Fruit fly (Drosophila melanogaster): ENCODE measurements around the gene RpL26.

Gene RpL26

dm6 chr3L:18901411-18901810 lies 2.7 kb downstream of the RpL26 start, which contains the start of the genes arx and CG6843 (continued):
- TF ChIP-seq CG11247 (GFP tag; IDR thresholded peaks at IDR 0.05) (no peak), knrl (GFP tag; IDR thresholded peaks at IDR 0.05; ENCODE audit: partially characterized antibody) (peak; percentile 91), gce (GFP tag; IDR thresholded peaks at IDR 0.05) (no peak), unc-4 (GFP tag; IDR thresholded peaks at IDR 0.05; ENCODE audit: partially characterized antibody) (peak; percentile 94), BEAF-32 (GFP tag; optimal IDR thresholded peaks at IDR 0.05) (peak; percentile 93), B-H2 (GFP tag; optimal IDR thresholded peaks at IDR 0.05) (peak; percentile 56), Scr (GFP tag; IDR thresholded peaks at IDR 0.05; ENCODE audit: partially characterized antibody) (peak; percentile 92), chm (GFP tag; IDR thresholded peaks at IDR 0.05) (no peak), seq (GFP tag; IDR thresholded peaks at IDR 0.05) (no peak), zen2 (GFP tag; IDR thresholded peaks at IDR 0.05; ENCODE audit: partially characterized antibody) (peak; percentile 93), Atf-2 (GFP tag; optimal IDR thresholded peaks at IDR 0.05) (no peak), so (GFP tag; IDR thresholded peaks at IDR 0.05) (peak; percentile 78; the same call in 1 of the 3 replicates), CG30020 (tag; optimal IDR thresholded peaks at IDR 0.05) (peak; percentile 53), inv (GFP tag; IDR thresholded peaks at IDR 0.05; ENCODE audit: partially characterized antibody) (peak; percentile 89), Sox102F (GFP tag; optimal IDR thresholded peaks at IDR 0.05) (no peak), hbn (GFP tag; IDR thresholded peaks at IDR 0.05; ENCODE audit: partially characterized antibody) (peak; percentile 90), Ada2b (GFP tag; IDR thresholded peaks at IDR 0.05) (no peak), CG7963 (GFP tag; IDR thresholded peaks at IDR 0.05; ENCODE audit: partially characterized antibody) (peak; percentile 88), CG6654 (GFP tag; optimal IDR thresholded peaks at IDR 0.05) (no peak), Abd-B (GFP tag; optimal IDR thresholded peaks at IDR 0.05) (no peak), Dref (GFP tag; IDR thresholded peaks at IDR 0.05) (peak; percentile 86), Lpt (GFP tag; optimal IDR thresholded peaks at IDR 0.05) (no peak), gro (GFP tag; optimal IDR thresholded peaks at IDR 0.05) (peak; percentile 61), Myb (GFP tag; optimal IDR thresholded peaks at IDR 0.05) (peak; percentile 40), BtbVII (GFP tag; optimal IDR thresholded peaks at IDR 0.05) (no peak), Deaf1 (tag; optimal IDR thresholded peaks at IDR 0.05) (no peak), Sin3A (optimal IDR thresholded peaks at IDR 0.05) (peak; percentile 58)

DNA sequence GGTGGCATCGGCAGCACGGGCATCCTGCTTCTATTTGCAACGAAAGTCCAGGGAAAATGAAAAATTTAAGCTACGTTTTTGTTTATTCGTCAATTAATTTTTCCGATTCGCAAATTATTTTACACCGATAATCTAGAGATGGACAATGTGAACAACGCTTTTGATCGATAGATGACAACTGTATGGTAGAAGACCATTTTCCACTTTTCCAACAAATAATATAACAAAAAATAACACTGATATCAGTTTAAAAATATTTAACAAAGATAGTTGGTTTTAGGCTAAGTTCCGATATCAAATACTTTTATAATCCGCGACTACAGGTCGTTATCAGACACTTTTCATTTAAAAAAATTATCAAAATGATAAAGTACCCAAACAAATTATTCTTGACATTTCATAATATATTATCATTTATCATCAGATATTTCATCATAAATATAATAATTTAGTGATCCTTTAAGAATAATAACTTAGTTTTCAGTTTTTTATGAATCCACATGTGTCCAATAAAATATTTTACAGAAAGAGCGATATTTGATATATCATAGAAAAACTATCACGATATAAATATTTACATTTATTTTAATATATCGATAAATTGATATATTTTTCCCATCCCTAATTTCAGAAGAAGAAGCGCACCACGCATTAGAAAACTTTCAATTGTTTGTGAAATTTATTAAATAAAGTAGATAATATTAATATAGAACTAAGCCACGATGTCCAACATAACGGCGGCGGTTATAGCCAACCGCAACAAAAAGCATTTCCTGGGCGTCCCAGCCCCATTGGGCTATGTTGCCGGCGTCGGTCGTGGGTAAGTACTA lies 6.3 kb downstream of the RpL26 start, which contains the start of the genes CSN1b and Prp6:
CSN1b (minus strand) TSS at position 159 of the 830 bp plus-strand sequence.
Prp6 (plus strand) TSS at position 601 of the 830 bp plus-strand sequence.
- peak; percentile 5 for TF ChIP-seq Hsf (GFP tag; optimal IDR thresholded peaks at IDR 0.05)
- no peak for TF ChIP-seq D19B (GFP tag; optimal IDR thresholded peaks at IDR 0.05)
- peak; percentile 44 for TF ChIP-seq nmo (GFP tag; optimal IDR thresholded peaks at IDR 0.05)
- peak; percentile 65 for TF ChIP-seq CG30020 (tag; optimal IDR thresholded peaks at IDR 0.05)
- no peak for TF ChIP-seq CG7745 (tag; optimal IDR thresholded peaks at IDR 0.05)
- no peak for TF ChIP-seq gro (GFP tag; optimal IDR thresholded peaks at IDR 0.05)
- TF ChIP-seq CG30403 (GFP tag; optimal IDR thresholded peaks at IDR 0.05) = peak; percentile 37
- TF ChIP-seq dati (GFP tag; IDR thresholded peaks at IDR 0.05) = no peak
- peak; percentile 58 for TF ChIP-seq MESR4 (GFP tag; optimal IDR thresholded peaks at IDR 0.05)
- peak; percentile 42; the same call in 1 of the 3 replicates for TF ChIP-seq HLH4C (GFP tag; IDR thresholded peaks at IDR 0.05; ENCODE audit: partially characterized antibody)
- no peak for TF ChIP-seq scrt (GFP tag; optimal IDR thresholded peaks at IDR 0.05)
- no peak; the same call in 1 of the 2 replicates for TF ChIP-seq CG31441 (GFP tag; IDR thresholded peaks at IDR 0.05)
- peak; percentile 82 for TF ChIP-seq CG17385 (GFP tag; optimal IDR thresholded peaks at IDR 0.05)
- no peak for TF ChIP-seq CG5953 (GFP tag; IDR thresholded peaks at IDR 0.05)
- no peak for TF ChIP-seq Lim3 (GFP tag; IDR thresholded peaks at IDR 0.05)
- no peak for TF ChIP-seq Aef1 (GFP tag; IDR thresholded peaks at IDR 0.05)
- TF ChIP-seq CG34224 (GFP tag; IDR thresholded peaks at IDR 0.05; ENCODE audit: partially characterized antibody) = peak; percentile 42
- TF ChIP-seq inv (GFP tag; IDR thresholded peaks at IDR 0.05; ENCODE audit: partially characterized antibody) = peak; percentile 42; the same call in 1 of the 2 replicates
- no peak for TF ChIP-seq CG4820 (GFP tag; optimal IDR thresholded peaks at IDR 0.05)
- TF ChIP-seq HLH3B (GFP tag; IDR thresholded peaks at IDR 0.05) = no peak
- peak; percentile 73; the same call in 3 of the 4 replicates for TF ChIP-seq Dll (GFP tag; IDR thresholded peaks at IDR 0.05; ENCODE audit: partially characterized antibody)
- no peak for TF ChIP-seq Med (GFP tag)
- TF ChIP-seq CG31224 (GFP tag; IDR thresholded peaks at IDR 0.05) = no peak
- TF ChIP-seq unc-4 (GFP tag; IDR thresholded peaks at IDR 0.05; ENCODE audit: partially characterized antibody) = peak; percentile 49
- TF ChIP-seq CG2116 (GFP tag; optimal IDR thresholded peaks at IDR 0.05) = peak; percentile 52
